Worm (Caenorhabditis elegans) whole organism, early embryonic: ENCODE results near the gene flp-32.

ENCODE experiments used
- F13C5.2 ChIP-seq: sonication (generic microtip); optimal IDR thresholded peaks from 2 replicates; lab custom pipeline; 2017; ENCODE audit warnings: mild to moderate bottlenecking, missing genetic modification characterization, inconsistent platforms, missing compliant biosample characterization
- aly-1 ChIP-seq: sonication (generic microtip); optimal IDR thresholded peaks from 2 replicates; lab custom pipeline; 2016; ENCODE audit warnings: missing genetic modification characterization, missing compliant biosample characterization
- ama-1 ChIP-seq: fragments of 150-350 bp; optimal IDR thresholded peaks from 2 replicates; lab custom pipeline; 2014
- ceh-13 ChIP-seq: fragments of 200-800 bp; sonication (Bioruptor generic); optimal IDR thresholded peaks from 2 replicates; lab custom pipeline; 2018; ENCODE audit warnings: mild to moderate bottlenecking, missing genetic modification characterization, missing compliant biosample characterization
- ceh-36 ChIP-seq: sonication (generic microtip); optimal IDR thresholded peaks from 2 replicates; lab custom pipeline; 2016; ENCODE audit warnings: missing genetic modification characterization, inconsistent platforms, missing compliant biosample characterization
- flt-1 ChIP-seq: fragments of 200-800 bp; sonication (Bioruptor generic); IDR thresholded peaks from 2 replicates; pipeline ENCODE4 v1.3.6; 2022; ENCODE audit warnings: missing genetic modification characterization, missing compliant biosample characterization
- hmg-4 ChIP-seq: fragments of 200-800 bp; sonication (Bioruptor generic); optimal IDR thresholded peaks from 2 replicates; lab custom pipeline; 2018; ENCODE audit warnings: mild to moderate bottlenecking, missing genetic modification characterization, missing compliant biosample characterization
- hnd-1 ChIP-seq: sonication (generic microtip); optimal IDR thresholded peaks from 2 replicates; lab custom pipeline; 2016; ENCODE audit warnings: missing genetic modification characterization, missing compliant biosample characterization
- scrt-1 ChIP-seq: fragments of 200-800 bp; sonication (Bioruptor generic); IDR thresholded peaks from 2 replicates; pipeline ENCODE4 v1.3.6; 2022; ENCODE audit warnings: missing genetic modification characterization, missing compliant biosample characterization
- sea-1 ChIP-seq: fragments of 200-800 bp; sonication (Bioruptor generic); conservative IDR thresholded peaks from 2 replicates; pipeline ENCODE4 v1.3.6; 2022; ENCODE audit warnings: missing genetic modification characterization, missing compliant biosample characterization
- tbx-11 ChIP-seq: fragments of 200-800 bp; sonication (Bioruptor generic); IDR thresholded peaks from 2 replicates; pipeline ENCODE4 v1.3.6; 2022; ENCODE audit warnings: missing genetic modification characterization, missing compliant biosample characterization
- tbx-37 ChIP-seq: fragments of 200-800 bp; sonication (Bioruptor generic); conservative IDR thresholded peaks from 2 replicates; pipeline ENCODE4 v1.3.6; 2022; ENCODE audit warnings: missing genetic modification reagents, missing genetic modification characterization, missing compliant biosample characterization
- tra-4 ChIP-seq: sonication (generic microtip); optimal IDR thresholded peaks from 2 replicates; lab custom pipeline; 2017; ENCODE audit warnings: missing genetic modification characterization, missing compliant biosample characterization

ce11 chrX:15385379-15385778, 48.2 kb upstream of the flp-32 start:
- TF ChIP-seq tra-4 (tag; lab: Kevin White, UChicago), result no peak
- no peak for TF ChIP-seq hnd-1 (tag; lab: Kevin White, UChicago)
- no peak for TF ChIP-seq hmg-4 (GFP tag; lab: Kevin White, UChicago)
- TF ChIP-seq ceh-13 (GFP tag; lab: Kevin White, UChicago), result no peak
- no peak for TF ChIP-seq flt-1 (GFP tag; lab: Robert Waterston, UW)
- no peak for TF ChIP-seq tbx-37 (GFP tag; lab: Robert Waterston, UW)
- no peak for TF ChIP-seq sea-1
- TF ChIP-seq ama-1 (lab: Kevin White, UChicago), result no peak
- no peak for TF ChIP-seq ceh-36
- no peak for TF ChIP-seq F13C5.2 (tag; lab: Kevin White, UChicago)
- TF ChIP-seq scrt-1, result no peak
- no peak for TF ChIP-seq tbx-11 (GFP tag; lab: Robert Waterston, UW)
- TF ChIP-seq aly-1 (tag; lab: Kevin White, UChicago), result no peak
